Fruit fly (Drosophila melanogaster): ENCODE measurements around the gene Orc5.

Gene Orc5

DNA sequence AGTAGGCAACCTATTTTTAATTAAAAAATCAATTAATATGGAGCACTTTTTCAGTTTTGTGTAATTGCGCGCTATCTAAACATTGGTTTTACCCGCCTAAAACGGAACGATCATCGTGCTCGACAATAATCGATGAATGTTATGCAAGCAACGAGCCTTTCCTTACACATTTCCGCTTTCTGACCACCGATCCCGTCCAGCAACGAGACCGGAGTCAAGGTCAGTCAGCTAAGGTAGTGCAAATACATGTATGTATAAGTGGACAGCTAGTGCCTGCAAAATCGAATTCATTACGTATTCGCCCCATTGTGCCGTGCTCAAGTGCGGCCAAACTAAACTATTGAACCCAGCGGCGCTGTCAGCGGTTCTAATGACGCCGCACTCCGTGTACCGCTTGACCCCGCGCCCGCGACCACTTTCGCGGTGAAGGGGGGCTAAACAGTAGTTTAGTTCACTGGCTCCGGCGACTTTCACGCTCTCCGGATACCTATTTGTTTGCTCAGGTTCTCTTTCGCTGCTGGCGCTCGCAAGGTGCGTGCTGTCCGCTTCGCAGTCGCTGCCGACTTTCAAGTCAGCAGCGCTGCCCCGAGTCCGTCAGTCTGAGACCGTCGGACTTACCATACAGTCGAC is 26.5 kb upstream of the Orc5 start, which contains the start of gene CAH1 (continued):
- TF ChIP-seq CG2120 (GFP tag; optimal IDR thresholded peaks at IDR 0.05) (no peak), CG2678 (tag; optimal IDR thresholded peaks at IDR 0.05) (no peak), dpn (GFP tag; optimal IDR thresholded peaks at IDR 0.05) (no peak), Max (GFP tag; optimal IDR thresholded peaks at IDR 0.05) (no peak), wek (GFP tag; optimal IDR thresholded peaks at IDR 0.05) (no peak), ERR (GFP tag; optimal IDR thresholded peaks at IDR 0.05) (no peak), unc-4 (GFP tag; IDR thresholded peaks at IDR 0.05; ENCODE audit: partially characterized antibody) (no peak), tna (GFP tag; IDR thresholded peaks at IDR 0.05; ENCODE audit: partially characterized antibody) (no peak), trem (tag; optimal IDR thresholded peaks at IDR 0.05) (no peak), CG10543 (GFP tag; optimal IDR thresholded peaks at IDR 0.05) (peak; percentile 41), tgo (GFP tag; IDR thresholded peaks at IDR 0.05) (no peak; the same call in 2 of the 3 replicates), Hr78 (GFP tag; optimal IDR thresholded peaks at IDR 0.05) (peak in 1 of 2 experiments; percentile 96), Dek (tag; optimal IDR thresholded peaks at IDR 0.05) (no peak), CG33557 (GFP tag; optimal IDR thresholded peaks at IDR 0.05) (no peak), gcm2 (GFP tag; optimal IDR thresholded peaks at IDR 0.05) (no peak), Sin3A (optimal IDR thresholded peaks at IDR 0.05) (no peak), hkb (optimal IDR thresholded peaks at IDR 0.05) (no peak), hkb (GFP tag; IDR thresholded peaks at IDR 0.05) (no peak), z (GFP tag; IDR thresholded peaks at IDR 0.05) (no peak), Aef1 (GFP tag; IDR thresholded peaks at IDR 0.05) (no peak), CG9932 (GFP tag; IDR thresholded peaks at IDR 0.05) (0 out of 2 replicates have a peak, but pooled peaks have one; percentile 43), D19B (GFP tag; optimal IDR thresholded peaks at IDR 0.05) (no peak), CG2116 (GFP tag; optimal IDR thresholded peaks at IDR 0.05) (no peak), chm (GFP tag; IDR thresholded peaks at IDR 0.05) (no peak), CG17186 (GFP tag; optimal IDR thresholded peaks at IDR 0.05) (no peak), yki (optimal IDR thresholded peaks at IDR 0.05) (no peak), CG13775 (GFP tag; optimal IDR thresholded peaks at IDR 0.05) (no peak), CG30403 (GFP tag; optimal IDR thresholded peaks at IDR 0.05) (no peak), sens (GFP tag) (peak; percentile 47), CG17361 (GFP tag; IDR thresholded peaks at IDR 0.05) (no peak), CG7357 (GFP tag; IDR thresholded peaks at IDR 0.05) (no peak), CG8765 (GFP tag; IDR thresholded peaks at IDR 0.05) (no peak), PHDP (tag; optimal IDR thresholded peaks at IDR 0.05) (no peak), pan (optimal IDR thresholded peaks at IDR 0.05) (no peak), pan (GFP tag; optimal IDR thresholded peaks at IDR 0.05 in 1 of 2, IDR thresholded peaks at IDR 0.05 in 1 of 2) (peak in 1 of 2 experiments; percentile 40), Oli (tag; optimal IDR thresholded peaks at IDR 0.05) (no peak), CG3407 (GFP tag; optimal IDR thresholded peaks at IDR 0.05) (no peak), zfh2 (GFP tag; optimal IDR thresholded peaks at IDR 0.05) (no peak), hb (GFP tag; IDR thresholded peaks at IDR 0.05; ENCODE audit: partially characterized antibody) (no peak), abd-A (tag; optimal IDR thresholded peaks at IDR 0.05) (no peak), CG3995 (GFP tag; optimal IDR thresholded peaks at IDR 0.05) (no peak), slbo (GFP tag; IDR thresholded peaks at IDR 0.05) (0 out of 2 replicates have a peak, but pooled peaks have one; percentile 5), Sry-β (GFP tag; optimal IDR thresholded peaks at IDR 0.05) (no peak), pho (GFP tag; optimal IDR thresholded peaks at IDR 0.05) (no peak), fd3F (GFP tag; optimal IDR thresholded peaks at IDR 0.05) (no peak), lov (optimal IDR thresholded peaks at IDR 0.05) (no peak), lov (GFP tag; IDR thresholded peaks at IDR 0.05) (no peak), C15 (GFP tag; IDR thresholded peaks at IDR 0.05) (no peak), sd (tag; optimal IDR thresholded peaks at IDR 0.05) (no peak), bcd (GFP tag; optimal IDR thresholded peaks at IDR 0.05) (no peak), Opbp (GFP tag; IDR thresholded peaks at IDR 0.05; ENCODE audit: partially characterized antibody) (no peak), CG32532 (GFP tag; IDR thresholded peaks at IDR 0.05) (peak; percentile 19; the same call in 1 of the 2 replicates)

Measured in whole organism, embryonic.